Fruit fly (Drosophila melanogaster) whole organism, prepupa: ENCODE results near the gene CG42633.

Source experiments
- CG10631 ChIP-seq: fragments of 200-800 bp; sonication (Bioruptor generic); optimal IDR thresholded peaks from 2 replicates; lab custom pipeline; 2016; ENCODE audit warnings: missing biosample characterization, missing genetic modification characterization
- CG10669 ChIP-seq: fragments of 200-800 bp; sonication (Bioruptor generic); optimal IDR thresholded peaks from 3 replicates; lab custom pipeline; 2018; ENCODE audit warnings: missing biosample characterization, mild to moderate bottlenecking, missing genetic modification characterization, moderate library complexity
- CG15336 ChIP-seq: fragments of 200-800 bp; sonication (Bioruptor generic); IDR thresholded peaks from 2 replicates; pipeline ENCODE4 v1.3.6; 2022; ENCODE audit warnings: missing biosample characterization, missing genetic modification characterization
- CG1621 ChIP-seq: fragments of 200-800 bp; sonication (Bioruptor generic); optimal IDR thresholded peaks from 3 replicates; lab custom pipeline; 2018; ENCODE audit warnings: missing biosample characterization, mild to moderate bottlenecking, missing genetic modification characterization
- CG8319 ChIP-seq: fragments of 200-800 bp; sonication (Bioruptor generic); optimal IDR thresholded peaks from 3 replicates; lab custom pipeline; 2016; ENCODE audit warnings: missing biosample characterization, missing genetic modification characterization
- CG8632 ChIP-seq: fragments of 200-800 bp; sonication (Bioruptor generic); optimal IDR thresholded peaks from 3 replicates; lab custom pipeline; 2016; ENCODE audit warnings: missing biosample characterization, missing genetic modification characterization
- CG9139 ChIP-seq: fragments of 200-800 bp; sonication (Bioruptor generic); optimal IDR thresholded peaks from 3 replicates; lab custom pipeline; 2017; ENCODE audit warnings: missing biosample characterization, mild to moderate bottlenecking, missing genetic modification characterization
- Eip78C ChIP-seq: fragments of 200-800 bp; sonication (Bioruptor generic); peaks from one replicate; lab custom pipeline; 2016; ENCODE audit warnings: missing biosample characterization, missing genetic modification characterization
- Lpt ChIP-seq: fragments of 200-800 bp; sonication (Bioruptor generic); optimal IDR thresholded peaks from 3 replicates; lab custom pipeline; 2016; ENCODE audit warnings: missing biosample characterization, missing genetic modification characterization
- dac ChIP-seq: fragments of 200-800 bp; sonication (Bioruptor generic); optimal IDR thresholded peaks from 2 replicates; lab custom pipeline; 2017; ENCODE audit warnings: missing biosample characterization, mild to moderate bottlenecking, missing genetic modification characterization
- fd59A ChIP-seq: fragments of 200-800 bp; sonication (Bioruptor generic); optimal IDR thresholded peaks from 2 replicates; lab custom pipeline; 2017; ENCODE audit warnings: missing biosample characterization, mild to moderate bottlenecking, missing genetic modification characterization, missing genetic modification reagents
- svp ChIP-seq: fragments of 200-800 bp; sonication (Bioruptor generic); peaks from one replicate; lab custom pipeline; 2016; ENCODE audit warnings: missing biosample characterization, missing genetic modification characterization

- TF ChIP-seq svp: no peak
- TF ChIP-seq CG1621: no peak
- TF ChIP-seq dac: no peak
- no peak for TF ChIP-seq CG8319 (GFP tag; lab: Kevin White, UChicago)
- TF ChIP-seq CG9139: no peak
- no peak for TF ChIP-seq CG10631 (GFP tag; lab: Kevin White, UChicago)
- no peak for TF ChIP-seq Eip78C (GFP tag; lab: Kevin White, UChicago)
- no peak for TF ChIP-seq CG15336 (GFP tag; lab: Robert Waterston, UW)
- TF ChIP-seq CG10669 (GFP tag; lab: Kevin White, UChicago): no peak
- TF ChIP-seq Lpt (GFP tag; lab: Kevin White, UChicago): no peak
- TF ChIP-seq fd59A (GFP tag; lab: Kevin White, UChicago): no peak
- TF ChIP-seq CG8632 (GFP tag; lab: Kevin White, UChicago): no peak
Observed at dm6 chr3R:10751061-10751460, 31.0 kb downstream of the CG42633 start, which contains the start of gene TkR86C.
